Worm (Caenorhabditis elegans) whole organism, young adult: ENCODE measurements around the gene K09E4.1.
A peak's percentile ranks its signal among the peaks of the same experiment; 100 is the strongest.

ENCODE experiments used
- B0035.1 ChIP-seq: sonication (generic microtip); optimal IDR thresholded peaks from 2 replicates; lab custom pipeline; 2016; ENCODE audit warnings: missing genetic modification characterization, mild to moderate bottlenecking, missing compliant biosample characterization, missing genotype, missing genetic modification reagents
- C06A6.2 ChIP-seq: fragments of 200-800 bp; sonication (Bioruptor generic); conservative IDR thresholded peaks from 2 replicates; pipeline ENCODE4 v1.3.6; 2022; ENCODE audit warnings: missing genetic modification characterization, missing compliant biosample characterization
- F37B4.10 ChIP-seq: fragments of 200-800 bp; sonication (Bioruptor generic); IDR thresholded peaks from 2 replicates; pipeline ENCODE4 v1.3.6; 2022; ENCODE audit warnings: missing genetic modification characterization, missing compliant biosample characterization
- F57A8.1 ChIP-seq: fragments of 200-800 bp; sonication (Bioruptor generic); optimal IDR thresholded peaks from 2 replicates; lab custom pipeline; 2018; ENCODE audit warnings: mild to moderate bottlenecking, missing genetic modification characterization, moderate library complexity, missing compliant biosample characterization
- Y53G8AR.9 ChIP-seq: fragments of 200-800 bp; sonication (Bioruptor generic); conservative IDR thresholded peaks from 2 replicates; pipeline ENCODE4 v1.3.6; 2022; ENCODE audit warnings: missing genetic modification reagents, missing genetic modification characterization, missing compliant biosample characterization
- Y56A3A.18 ChIP-seq: fragments of 200-800 bp; sonication (Bioruptor generic); IDR thresholded peaks from 2 replicates; pipeline ENCODE4 v1.3.6; 2022; ENCODE audit warnings: missing genetic modification reagents, missing genetic modification characterization, missing compliant biosample characterization
- Y95B8A.8 ChIP-seq: fragments of 200-800 bp; sonication (Bioruptor generic); IDR thresholded peaks from 2 replicates; pipeline ENCODE4 v1.3.6; 2022; ENCODE audit warnings: missing genetic modification reagents, missing genetic modification characterization, missing compliant biosample characterization
- cebp-2 ChIP-seq: fragments of 200-800 bp; sonication (Bioruptor generic); IDR thresholded peaks from 2 replicates; pipeline ENCODE4 v1.3.6; 2022; ENCODE audit warnings: missing genetic modification characterization, missing compliant biosample characterization
- die-1 ChIP-seq: sonication (generic microtip); optimal IDR thresholded peaks from 2 replicates; lab custom pipeline; 2016; ENCODE audit warnings: missing genotype, mild to moderate bottlenecking, missing genetic modification characterization, missing compliant biosample characterization
- dpl-1 ChIP-seq: fragments of 150-350 bp; optimal IDR thresholded peaks from 2 replicates; lab custom pipeline; 2014; ENCODE audit warnings: missing biosample characterization, missing genetic modification reagents, missing genetic modification characterization
- egrh-3 ChIP-seq: fragments of 200-800 bp; sonication (Bioruptor generic); IDR thresholded peaks from 2 replicates; pipeline ENCODE4 v1.3.6; 2022; ENCODE audit warnings: missing genetic modification reagents, missing genetic modification characterization, missing compliant biosample characterization
- ekl-4 ChIP-seq: fragments of 200-800 bp; sonication (Bioruptor generic); IDR thresholded peaks from 2 replicates; pipeline ENCODE4 v1.3.6; 2022; ENCODE audit warnings: missing genetic modification reagents, missing genetic modification characterization, missing compliant biosample characterization
- fkh-3 ChIP-seq: sonication (generic microtip); optimal IDR thresholded peaks from 2 replicates; lab custom pipeline; 2016; ENCODE audit warnings: mild to moderate bottlenecking, missing genetic modification characterization, missing compliant biosample characterization
- him-1 ChIP-seq: sonication (generic microtip); optimal IDR thresholded peaks from 2 replicates; lab custom pipeline; 2016; ENCODE audit warnings: missing genotype, missing genetic modification reagents, missing genetic modification characterization, missing compliant biosample characterization
- hlh-12 ChIP-seq: sonication (generic microtip); optimal IDR thresholded peaks from 2 replicates; lab custom pipeline; 2016; ENCODE audit warnings: missing genetic modification characterization, missing compliant biosample characterization
- hsf-1 ChIP-seq: fragments of 200-800 bp; sonication (Bioruptor generic); IDR thresholded peaks from 2 replicates; pipeline ENCODE4 v1.3.6; 2022; ENCODE audit warnings: missing genetic modification reagents, missing genetic modification characterization, missing compliant biosample characterization
- let-526 ChIP-seq: fragments of 200-800 bp; sonication (Bioruptor generic); IDR thresholded peaks from 2 replicates; pipeline ENCODE4 v1.3.6; 2022; ENCODE audit warnings: missing genetic modification reagents, missing genetic modification characterization, missing compliant biosample characterization
- let-607 ChIP-seq, 2 experiments: fragments of 200-800 bp in 1 of 2; sonication (Bioruptor generic) in 1 of 2; sonication (generic microtip) in 1 of 2; optimal IDR thresholded peaks; 2 replicates each; lab custom pipeline; 2016 to 2018; ENCODE audit warnings: mild to moderate bottlenecking in 2 of 2, missing compliant biosample characterization in 2 of 2, missing genetic modification characterization in 2 of 2, moderate library complexity in 2 of 2, missing genotype in 1 of 2
- madf-3 ChIP-seq: fragments of 200-800 bp; sonication (Bioruptor generic); IDR thresholded peaks from 2 replicates; pipeline ENCODE4 v1.3.6; 2022; ENCODE audit warnings: missing genetic modification reagents, missing genetic modification characterization, missing compliant biosample characterization
- madf-6 ChIP-seq: fragments of 200-800 bp; sonication (Bioruptor generic); IDR thresholded peaks from 2 replicates; pipeline ENCODE4 v1.3.6; 2022; ENCODE audit warnings: missing genetic modification reagents, missing genetic modification characterization, missing compliant biosample characterization
- mcd-1 ChIP-seq: fragments of 200-800 bp; sonication (Bioruptor generic); IDR thresholded peaks from 2 replicates; pipeline ENCODE4 v1.3.6; 2022; ENCODE audit warnings: missing genetic modification reagents, missing genetic modification characterization, missing compliant biosample characterization
- mes-4 ChIP-seq: sonication (generic microtip); optimal IDR thresholded peaks from 2 replicates; lab custom pipeline; 2016; ENCODE audit warnings: missing genotype, missing genetic modification characterization, missing compliant biosample characterization
- mxl-1 ChIP-seq: sonication (generic microtip); optimal IDR thresholded peaks from 2 replicates; lab custom pipeline; 2016; ENCODE audit warnings: missing genetic modification characterization, missing compliant biosample characterization
- nfya-1 ChIP-seq: sonication (generic microtip); optimal IDR thresholded peaks from 2 replicates; lab custom pipeline; 2017; ENCODE audit warnings: antibody characterized with exemption, missing compliant biosample characterization, missing genetic modification characterization, borderline replicate concordance; ENCODE audit not compliant: insufficient read depth
- nfya-2 ChIP-seq: fragments of 200-800 bp; sonication (Bioruptor generic); IDR thresholded peaks from 2 replicates; pipeline ENCODE4 v1.3.6; 2022; ENCODE audit warnings: missing genetic modification reagents, missing genetic modification characterization, missing compliant biosample characterization
- nfyb-1 ChIP-seq: fragments of 200-800 bp; sonication (Bioruptor generic); IDR thresholded peaks from 2 replicates; pipeline ENCODE4 v1.3.6; 2022; ENCODE audit warnings: missing genetic modification reagents, missing genetic modification characterization, missing compliant biosample characterization
- nhr-120 ChIP-seq: fragments of 200-800 bp; sonication (Bioruptor generic); IDR thresholded peaks from 2 replicates; pipeline ENCODE4 v1.3.6; 2022; ENCODE audit warnings: missing genetic modification characterization, missing compliant biosample characterization
- nhr-179 ChIP-seq: sonication (generic microtip); optimal IDR thresholded peaks from 2 replicates; lab custom pipeline; 2016; ENCODE audit warnings: mild to moderate bottlenecking, missing genetic modification characterization, missing compliant biosample characterization
- nhr-27 ChIP-seq: fragments of 200-800 bp; sonication (Bioruptor generic); optimal IDR thresholded peaks from 2 replicates; lab custom pipeline; 2018; ENCODE audit warnings: mild to moderate bottlenecking, missing genetic modification characterization, moderate library complexity, missing compliant biosample characterization
- nhr-90 ChIP-seq: sonication (generic microtip); optimal IDR thresholded peaks from 2 replicates; lab custom pipeline; 2016; ENCODE audit warnings: missing genotype, mild to moderate bottlenecking, missing genetic modification characterization, missing compliant biosample characterization
- rpc-1 ChIP-seq, 2 experiments: fragments of 150-350 bp in 1 of 2; sonication (generic microtip) in 1 of 2; optimal IDR thresholded peaks; 2 replicates each; lab custom pipeline; 2014 to 2018; ENCODE audit warnings: missing biosample characterization in 1 of 2, missing genetic modification characterization in 1 of 2, missing genetic modification reagents in 1 of 2, missing genotype in 1 of 2
- somi-1 ChIP-seq: fragments of 200-800 bp; sonication (Bioruptor generic); optimal IDR thresholded peaks from 2 replicates; lab custom pipeline; 2018; ENCODE audit warnings: mild to moderate bottlenecking, missing genetic modification characterization, missing compliant biosample characterization
- tbp1 ChIP-seq: fragments of 200-800 bp; sonication (Bioruptor generic); optimal IDR thresholded peaks from 2 replicates; lab custom pipeline; 2018; ENCODE audit warnings: mild to moderate bottlenecking, missing genetic modification characterization, missing compliant biosample characterization
- tbx-9 ChIP-seq: sonication (generic microtip); optimal IDR thresholded peaks from 2 replicates; lab custom pipeline; 2016; ENCODE audit warnings: borderline replicate concordance, missing genetic modification characterization, inconsistent platforms, missing compliant biosample characterization
- unc-62 ChIP-seq: fragments of 150-350 bp; optimal IDR thresholded peaks from 2 replicates; lab custom pipeline; 2014; ENCODE audit warnings: missing biosample characterization, missing genetic modification reagents, missing genetic modification characterization
- xnd-1 ChIP-seq: sonication (generic microtip); optimal IDR thresholded peaks from 2 replicates; lab custom pipeline; 2016; ENCODE audit warnings: missing genotype, missing genetic modification reagents, missing genetic modification characterization, missing compliant biosample characterization
- zfh-2 ChIP-seq: fragments of 200-800 bp; sonication (Bioruptor generic); conservative IDR thresholded peaks from 2 replicates; pipeline ENCODE4 v1.3.6; 2022; ENCODE audit warnings: missing genetic modification reagents, missing genetic modification characterization, missing compliant biosample characterization
- ztf-18 ChIP-seq: sonication (generic microtip); optimal IDR thresholded peaks from 2 replicates; lab custom pipeline; 2016; ENCODE audit warnings: missing genotype, mild to moderate bottlenecking, missing genetic modification characterization, missing compliant biosample characterization
- ztf-25 ChIP-seq: fragments of 200-800 bp; sonication (Bioruptor generic); IDR thresholded peaks from 2 replicates; pipeline ENCODE4 v1.3.6; 2022; ENCODE audit warnings: missing genetic modification reagents, missing genetic modification characterization, missing compliant biosample characterization
- ztf-26 ChIP-seq: sonication (generic microtip); optimal IDR thresholded peaks from 2 replicates; lab custom pipeline; 2017; ENCODE audit warnings: missing genetic modification characterization, missing compliant biosample characterization

Gene K09E4.1

DNA sequence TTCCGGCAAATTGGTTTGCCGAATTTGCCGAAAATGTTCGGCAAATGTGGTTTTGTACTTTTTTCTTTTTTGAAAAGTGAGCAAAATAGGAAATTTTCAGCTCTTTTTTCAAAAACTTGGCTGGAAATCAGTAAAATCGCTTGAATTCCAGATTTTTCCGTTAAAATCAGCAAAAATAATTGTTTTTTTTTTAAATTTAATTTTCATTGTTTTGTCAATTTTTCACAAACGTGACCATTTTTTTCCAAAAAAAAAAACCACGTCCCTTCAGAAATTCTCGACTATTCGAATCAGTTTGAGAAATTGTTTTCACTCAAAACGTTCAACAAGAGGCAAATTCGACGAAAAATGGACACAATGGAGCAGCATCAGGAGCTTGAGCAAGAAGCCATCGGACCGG lies at the start of gene K09E4.1:
TSS of gene K09E4.1 (plus strand) at position 301 of the 400 bp plus-strand sequence.
- TF ChIP-seq nhr-27 (tag; lab: Kevin White, UChicago) = no peak
- TF ChIP-seq, all 124 proteins: peak for 0

ce11 chrII:14089796-14090372 lies 47.8 kb upstream of the K09E4.1 start:
- TF ChIP-seq egrh-3 (GFP tag; lab: Robert Waterston, UW) = peak; percentile 40; the same call in 1 of the 2 replicates
- TF ChIP-seq cebp-2 (GFP tag; lab: Robert Waterston, UW) = no peak
- peak; percentile 15 for TF ChIP-seq him-1
- no peak for TF ChIP-seq mes-4 (tag; lab: Kevin White, UChicago)
- TF ChIP-seq dpl-1 (GFP tag; lab: Kevin White, UChicago) = no peak
- TF ChIP-seq Y53G8AR.9 (GFP tag; lab: Robert Waterston, UW) = no peak
- 0 out of 2 replicates have a peak, but pooled peaks have one; percentile 11 for TF ChIP-seq mcd-1 (GFP tag; lab: Robert Waterston, UW)
- TF ChIP-seq tbx-9 (tag; lab: Kevin White, UChicago) = no peak
- no peak for TF ChIP-seq madf-3 (GFP tag; lab: Robert Waterston, UW)
- no peak for TF ChIP-seq Y95B8A.8 (GFP tag; lab: Robert Waterston, UW)
- TF ChIP-seq zfh-2 (GFP tag; lab: Robert Waterston, UW) = peak; percentile 66
- no peak for TF ChIP-seq let-607 (tag; optimal IDR thresholded peaks at IDR 0.05; lab: Kevin White, UChicago)
- TF ChIP-seq nfya-2 = peak; percentile 62; the same call in 1 of the 2 replicates
- TF ChIP-seq fkh-3 (tag; lab: Kevin White, UChicago) = no peak
- no peak for TF ChIP-seq B0035.1 (tag; lab: Kevin White, UChicago)
- no peak for TF ChIP-seq ekl-4 (GFP tag; lab: Robert Waterston, UW)
- peak; percentile 94 for TF ChIP-seq nfyb-1 (GFP tag; lab: Robert Waterston, UW)
- TF ChIP-seq C06A6.2 (GFP tag; lab: Robert Waterston, UW) = no peak
- TF ChIP-seq ztf-25 (GFP tag; lab: Robert Waterston, UW) = no peak
- TF ChIP-seq mxl-1 = no peak
- TF ChIP-seq, all 124 proteins: peak for 6

DNA sequence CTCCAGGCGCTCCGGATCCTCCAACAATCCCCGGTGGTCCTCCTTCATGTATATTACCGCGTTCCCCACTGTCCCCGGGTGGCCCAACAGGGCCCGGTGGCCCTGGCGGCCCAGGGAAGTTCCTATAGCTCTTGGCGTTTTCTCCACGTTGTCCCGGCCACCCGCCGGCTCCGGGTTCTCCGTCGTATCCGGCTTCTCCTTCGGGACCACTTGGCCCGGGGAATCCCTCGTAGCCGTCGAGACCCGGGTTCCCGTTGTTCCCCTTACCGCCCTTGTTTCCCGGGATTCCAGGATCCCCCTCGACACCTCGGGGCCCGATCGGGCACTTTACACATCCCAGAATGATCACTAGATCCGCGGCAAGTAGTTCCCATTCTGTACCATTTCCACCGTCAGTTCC lies 46.5 kb upstream of the K09E4.1 start:
- no peak for TF ChIP-seq nhr-90 (tag; lab: Kevin White, UChicago)
- no peak for TF ChIP-seq dpl-1 (GFP tag; lab: Kevin White, UChicago)
- peak; percentile 89 for TF ChIP-seq egrh-3 (GFP tag; lab: Robert Waterston, UW)
- peak; percentile 87 for TF ChIP-seq zfh-2 (GFP tag; lab: Robert Waterston, UW)
- no peak for TF ChIP-seq die-1 (tag; lab: Kevin White, UChicago)
- no peak for TF ChIP-seq rpc-1 (optimal IDR thresholded peaks at IDR 0.05; lab: Kevin White, UChicago)
- TF ChIP-seq rpc-1 (tag; optimal IDR thresholded peaks at IDR 0.05; lab: Kevin White, UChicago) = no peak
- no peak for TF ChIP-seq nhr-27 (tag; lab: Kevin White, UChicago)
- TF ChIP-seq nfya-1 = no peak
- TF ChIP-seq F37B4.10 (GFP tag; lab: Robert Waterston, UW) = 0 out of 2 replicates have a peak, but pooled peaks have one; percentile 39
- TF ChIP-seq let-526 (GFP tag; lab: Robert Waterston, UW) = no peak

- TF ChIP-seq egrh-3 (GFP tag; lab: Robert Waterston, UW) (no peak), dpl-1 (GFP tag; lab: Kevin White, UChicago) (no peak), somi-1 (GFP tag; lab: Kevin White, UChicago) (no peak), F57A8.1 (GFP tag; lab: Kevin White, UChicago) (no peak), Y56A3A.18 (no peak), ztf-18 (tag; lab: Kevin White, UChicago) (no peak), madf-6 (GFP tag; lab: Robert Waterston, UW) (no peak), tbp1 (no peak), hsf-1 (GFP tag; lab: Robert Waterston, UW) (no peak), nhr-179 (tag; lab: Kevin White, UChicago) (no peak), ztf-26 (tag; lab: Kevin White, UChicago) (no peak), xnd-1 (tag; lab: Kevin White, UChicago) (no peak), nhr-120 (GFP tag; lab: Robert Waterston, UW) (no peak), unc-62 (no peak), hlh-12 (no peak), nhr-27 (tag; lab: Kevin White, UChicago) (no peak)
Measured at ce11 chrII:14094590-14094989, 43.0 kb upstream of the K09E4.1 start, which contains the start of gene col-87. Gene col-87 (minus strand): TSS chrII:14094690.
